Worm (Caenorhabditis elegans): ENCODE data around the gene ZK154.5.

ZK154.5 gene

DNA sequence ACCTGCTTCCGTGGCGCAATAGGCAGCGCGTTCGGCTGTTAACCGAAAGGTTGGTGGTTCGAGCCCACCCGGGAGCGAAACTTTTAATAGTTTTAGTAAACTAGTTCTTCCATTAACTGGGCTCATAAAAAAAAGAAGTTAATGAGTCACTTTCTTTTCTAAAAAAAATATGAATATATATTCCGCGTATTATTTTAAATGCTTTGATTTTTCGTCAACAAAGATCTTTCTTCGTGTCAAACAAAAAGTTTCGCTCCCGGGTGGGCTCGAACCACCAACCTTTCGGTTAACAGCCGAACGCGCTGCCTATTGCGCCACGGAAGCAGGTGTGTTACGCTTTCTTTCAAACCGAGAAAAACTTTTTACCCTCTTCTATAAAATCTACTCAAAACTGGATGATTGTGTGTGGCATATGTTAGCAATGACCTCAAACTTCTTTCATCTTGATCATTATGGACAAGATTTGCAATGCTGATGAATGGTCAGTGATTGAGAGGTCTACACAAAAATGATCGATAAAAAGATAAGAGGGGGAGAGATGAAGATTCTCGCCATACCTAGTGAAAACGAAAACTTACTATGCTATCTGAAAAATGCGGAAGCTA lies 13.9 kb downstream of the ZK154.5 start (continued):
- no peak for TF ChIP-seq nhr-120 (GFP tag; IDR thresholded peaks at IDR 0.05)
- TF ChIP-seq repo-1 (tag; optimal IDR thresholded peaks at IDR 0.05): no peak
- TF ChIP-seq zfh-2 (GFP tag; conservative IDR thresholded peaks at IDR 0.05): 0 out of 2 replicates have a peak, but pooled peaks have one; percentile 31
- TF ChIP-seq mcd-1 (GFP tag; IDR thresholded peaks at IDR 0.05): no peak; the same call in 1 of the 2 replicates
- no peak for TF ChIP-seq ztf-6 (GFP tag; IDR thresholded peaks at IDR 0.05)
- 0 out of 2 replicates have a peak, but pooled peaks have one; percentile 19 for TF ChIP-seq rcor-1 (GFP tag; IDR thresholded peaks at IDR 0.05)
- TF ChIP-seq tbx-9 (tag; optimal IDR thresholded peaks at IDR 0.05; ENCODE audit: borderline replicate concordance): no peak
- peak; percentile 86 for TF ChIP-seq tbp1 (GFP tag; optimal IDR thresholded peaks at IDR 0.05)
- TF ChIP-seq him-1 (tag; optimal IDR thresholded peaks at IDR 0.05): peak; percentile 71
- TF ChIP-seq dpl-1 (GFP tag; optimal IDR thresholded peaks at IDR 0.05): no peak
- no peak for TF ChIP-seq unc-62 (GFP tag; optimal IDR thresholded peaks at IDR 0.05)
- no peak for TF ChIP-seq Y67H2A.10 (GFP tag; conservative IDR thresholded peaks at IDR 0.05)
- TF ChIP-seq ZK185.1 (tag; optimal IDR thresholded peaks at IDR 0.05; ENCODE audit: poor library complexity, severe bottlenecking): peak; percentile 68
- no peak for TF ChIP-seq B0336.3 (GFP tag; IDR thresholded peaks at IDR 0.05)
- peak; percentile 57 for TF ChIP-seq athp-1 (tag; optimal IDR thresholded peaks at IDR 0.05)
- TF ChIP-seq lin-40 (tag; optimal IDR thresholded peaks at IDR 0.05): no peak
- no peak for TF ChIP-seq bed-1 (GFP tag; IDR thresholded peaks at IDR 0.05)
- TF ChIP-seq let-526 (GFP tag; IDR thresholded peaks at IDR 0.05): no peak
- TF ChIP-seq lir-1 (GFP tag; conservative IDR thresholded peaks at IDR 0.05): no peak
- TF ChIP-seq cebp-2 (GFP tag; IDR thresholded peaks at IDR 0.05): no peak
- TF ChIP-seq ztf-3 (GFP tag; optimal IDR thresholded peaks at IDR 0.05): no peak
- no peak for TF ChIP-seq ceh-58 (GFP tag; IDR thresholded peaks at IDR 0.05)
- no peak for TF ChIP-seq F22D6.2 (tag; optimal IDR thresholded peaks at IDR 0.05)
- TF ChIP-seq F33H1.4 (GFP tag; IDR thresholded peaks at IDR 0.05): no peak
- TF ChIP-seq snpc-1.3 (tag; optimal IDR thresholded peaks at IDR 0.05; ENCODE audit: insufficient read depth): peak; percentile 12
- no peak for TF ChIP-seq ccch-3 (GFP tag; optimal IDR thresholded peaks at IDR 0.05)
- TF ChIP-seq ztf-22 (GFP tag; optimal IDR thresholded peaks at IDR 0.05): peak; percentile 6
- no peak for TF ChIP-seq aptf-2 (GFP tag; conservative IDR thresholded peaks at IDR 0.05)
- peak; percentile 62 for TF ChIP-seq nhr-90 (tag; optimal IDR thresholded peaks at IDR 0.05)
- no peak for TF ChIP-seq ets-4 (GFP tag; optimal IDR thresholded peaks at IDR 0.05)
- no peak for TF ChIP-seq ztf-26 (tag; optimal IDR thresholded peaks at IDR 0.05)
- no peak for TF ChIP-seq ceh-40 (GFP tag; IDR thresholded peaks at IDR 0.05)

DNA sequence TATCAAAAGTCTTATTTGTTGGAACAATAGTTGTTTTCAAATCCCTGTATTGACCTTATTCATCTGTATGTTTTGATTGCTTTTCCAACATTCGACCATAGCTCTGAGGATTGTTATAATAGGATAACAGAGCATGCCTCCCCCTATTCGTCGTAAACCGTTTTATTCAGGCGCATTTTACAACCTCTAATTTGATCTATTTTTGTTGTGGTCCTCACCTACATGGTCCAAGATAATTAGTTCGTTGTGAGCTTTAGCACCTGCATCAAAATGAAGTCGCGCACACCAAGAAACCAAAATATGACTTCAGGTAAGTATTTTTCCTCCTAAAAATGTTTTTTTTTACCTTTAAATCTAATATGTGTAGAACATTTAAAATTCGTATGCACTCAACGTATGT lies 35.0 kb downstream of the ZK154.5 start, which contains the start of gene deg-1:
deg-1 (plus strand) TSS at position 301 of the 400 bp plus-strand sequence.
- TF ChIP-seq unc-62 (GFP tag; optimal IDR thresholded peaks at IDR 0.05) (no peak), sea-2 (GFP tag; IDR thresholded peaks at IDR 0.05) (no peak), pha-4 (tag; optimal IDR thresholded peaks at IDR 0.05) (no peak), B0336.3 (GFP tag; IDR thresholded peaks at IDR 0.05) (no peak), lag-1 (GFP tag; IDR thresholded peaks at IDR 0.05) (no peak), ceh-91 (GFP tag; IDR thresholded peaks at IDR 0.05) (no peak), xnd-1 (tag; optimal IDR thresholded peaks at IDR 0.05) (no peak), dox-1 (GFP tag; IDR thresholded peaks at IDR 0.05) (no peak), tbx-9 (tag; optimal IDR thresholded peaks at IDR 0.05; ENCODE audit: borderline replicate concordance) (no peak), nfya-2 (GFP tag; IDR thresholded peaks at IDR 0.05) (no peak)

Data from whole organism, young adult.